Fruit fly (Drosophila melanogaster): ENCODE data around the gene CG33061.

dm6 chr3L:16283821-16284220 is 45.8 kb upstream of the CG33061 start, which contains the start of gene CG13048:
- TF ChIP-seq Gug (GFP tag; IDR thresholded peaks at IDR 0.05) (no peak), CG11398 (GFP tag; optimal IDR thresholded peaks at IDR 0.05) (no peak), dmrt11E (tag; optimal IDR thresholded peaks at IDR 0.05) (no peak), vnd (GFP tag; IDR thresholded peaks at IDR 0.05; ENCODE audit: partially characterized antibody) (no peak), Mrtf (GFP tag; IDR thresholded peaks at IDR 0.05) (no peak), cwo (GFP tag; optimal IDR thresholded peaks at IDR 0.05) (no peak)
